Worm (Caenorhabditis elegans) whole organism, L4 larva: Measurements from ENCODE around the gene gln-3.

Source experiments
- D1046.2 ChIP-seq: fragments of 200-800 bp; sonication (Bioruptor generic); IDR thresholded peaks from 2 replicates; pipeline ENCODE4 v1.3.6; 2022; ENCODE audit warnings: missing genetic modification characterization, missing compliant biosample characterization
- F44E2.7 ChIP-seq: fragments of 200-800 bp; sonication (Bioruptor generic); IDR thresholded peaks from 2 replicates; pipeline ENCODE4 v2.1.2; 2022; ENCODE audit warnings: missing genetic modification characterization, missing compliant biosample characterization
- F49E8.2 ChIP-seq: sonication (generic microtip); optimal IDR thresholded peaks from 2 replicates; lab custom pipeline; 2016; ENCODE audit warnings: missing compliant biosample characterization, mild to moderate bottlenecking, missing genetic modification characterization, borderline replicate concordance
- T20F7.1 ChIP-seq: fragments of 200-800 bp; sonication (Bioruptor generic); optimal IDR thresholded peaks from 2 replicates; lab custom pipeline; 2018; ENCODE audit warnings: mild to moderate bottlenecking, missing genetic modification characterization, missing compliant biosample characterization
- Y48G9A.11 ChIP-seq: fragments of 200-800 bp; sonication (Bioruptor generic); IDR thresholded peaks from 2 replicates; pipeline ENCODE4 v1.3.6; 2022; ENCODE audit warnings: missing genetic modification reagents, missing genetic modification characterization, missing compliant biosample characterization
- Y75B8A.6 ChIP-seq: fragments of 200-800 bp; sonication (Bioruptor generic); IDR thresholded peaks from 2 replicates; pipeline ENCODE4 v1.3.6; 2022; ENCODE audit warnings: missing genetic modification reagents, missing genetic modification characterization, missing compliant biosample characterization
- ama-1 ChIP-seq: fragments of 150-350 bp; optimal IDR thresholded peaks from 2 replicates; lab custom pipeline; 2014; ENCODE audit warnings: inconsistent platforms, mixed read lengths
- ces-1 ChIP-seq: fragments of 150-350 bp; sonication (generic microtip); optimal IDR thresholded peaks from 4 replicates; lab custom pipeline; 2014; ENCODE audit warnings: missing biosample characterization, missing genetic modification reagents, missing genetic modification characterization
- cey-2 ChIP-seq: sonication (generic microtip); optimal IDR thresholded peaks from 3 replicates; lab custom pipeline; 2017; ENCODE audit warnings: missing genetic modification characterization, mild to moderate bottlenecking, missing compliant biosample characterization, antibody characterized with exemption, borderline replicate concordance; ENCODE audit not compliant: insufficient read depth
- daf-16 ChIP-seq, 3 experiments: sonication (generic microtip); optimal IDR thresholded peaks; 2 replicates each; lab custom pipeline; 2016 to 2017; ENCODE audit warnings: missing genetic modification characterization in 3 of 3, missing genetic modification reagents in 3 of 3, mild to moderate bottlenecking in 2 of 3, missing compliant biosample characterization in 2 of 3, missing biosample characterization in 1 of 3, moderate library complexity in 1 of 3
- daf-19 ChIP-seq: fragments of 200-800 bp; sonication (Bioruptor generic); conservative IDR thresholded peaks from 2 replicates; pipeline ENCODE4 v1.3.6; 2022; ENCODE audit warnings: missing genetic modification characterization, missing compliant biosample characterization
- daf-8 ChIP-seq: fragments of 200-800 bp; sonication (Bioruptor generic); IDR thresholded peaks from 2 replicates; pipeline ENCODE4 v1.3.6; 2022; ENCODE audit warnings: missing genetic modification characterization, missing compliant biosample characterization
- duxl-1 ChIP-seq: sonication (generic microtip); optimal IDR thresholded peaks from 2 replicates; lab custom pipeline; 2016; ENCODE audit warnings: mild to moderate bottlenecking, missing genetic modification characterization, moderate library complexity, missing compliant biosample characterization; ENCODE audit not compliant: poor library complexity
- egl-43 ChIP-seq: fragments of 200-800 bp; sonication (Bioruptor generic); IDR thresholded peaks from 2 replicates; pipeline ENCODE4 v1.3.6; 2022; ENCODE audit warnings: missing genetic modification reagents, missing genetic modification characterization, missing compliant biosample characterization
- fkh-10 ChIP-seq: fragments of 150-350 bp; optimal IDR thresholded peaks from 2 replicates; lab custom pipeline; 2014; ENCODE audit warnings: missing biosample characterization, missing genetic modification reagents, missing genetic modification characterization
- gei-8 ChIP-seq: fragments of 200-800 bp; sonication (Bioruptor generic); optimal IDR thresholded peaks from 2 replicates; lab custom pipeline; 2018; ENCODE audit warnings: mild to moderate bottlenecking, missing genetic modification characterization, missing compliant biosample characterization
- hlh-11 ChIP-seq: fragments of 200-800 bp; sonication (Bioruptor generic); optimal IDR thresholded peaks from 2 replicates; lab custom pipeline; 2018; ENCODE audit warnings: mild to moderate bottlenecking, missing genetic modification characterization, missing compliant biosample characterization
- jun-1 ChIP-seq: fragments of 150-350 bp; optimal IDR thresholded peaks from 2 replicates; lab custom pipeline; 2014; ENCODE audit warnings: missing biosample characterization, missing genetic modification reagents, missing genetic modification characterization
- lin-1 ChIP-seq: fragments of 200-800 bp; sonication (Bioruptor generic); IDR thresholded peaks from 2 replicates; pipeline ENCODE4 v1.3.6; 2022; ENCODE audit warnings: missing genetic modification reagents, missing genetic modification characterization, missing compliant biosample characterization
- lin-15B ChIP-seq: fragments of 150-350 bp; sonication (generic microtip); optimal IDR thresholded peaks from 3 replicates; lab custom pipeline; 2014; ENCODE audit warnings: missing biosample characterization, missing genetic modification characterization
- lin-29 ChIP-seq: fragments of 200-800 bp; sonication (Bioruptor generic); IDR thresholded peaks from 2 replicates; pipeline ENCODE4 v1.3.6; 2022; ENCODE audit warnings: missing genetic modification reagents, missing genetic modification characterization, missing compliant biosample characterization
- lin-39 ChIP-seq: fragments of 150-350 bp; optimal IDR thresholded peaks from 2 replicates; lab custom pipeline; 2014; ENCODE audit warnings: missing biosample characterization, missing genetic modification reagents, missing genetic modification characterization
- lir-3 ChIP-seq: sonication (generic microtip); optimal IDR thresholded peaks from 2 replicates; lab custom pipeline; 2016; ENCODE audit warnings: mild to moderate bottlenecking, missing genetic modification characterization, missing compliant biosample characterization
- lsy-2 ChIP-seq, 2 experiments: fragments of 150-350 bp in 1 of 2; sonication (generic microtip) in 1 of 2; optimal IDR thresholded peaks; 2 replicates each; lab custom pipeline; 2014 to 2017; ENCODE audit warnings: missing biosample characterization in 2 of 2, missing genetic modification characterization in 2 of 2
- madf-5 ChIP-seq, 2 experiments: fragments of 200-800 bp; sonication (Bioruptor generic); IDR thresholded peaks; 2 replicates each; pipeline ENCODE4 v1.3.6; 2022; ENCODE audit warnings: missing compliant biosample characterization in 2 of 2, missing genetic modification characterization in 2 of 2
- mep-1 ChIP-seq: fragments of 150-350 bp; sonication (generic microtip); optimal IDR thresholded peaks from 3 replicates; lab custom pipeline; 2014; ENCODE audit warnings: missing biosample characterization, missing genetic modification characterization
- mes-2 ChIP-seq: sonication (generic microtip); optimal IDR thresholded peaks from 2 replicates; lab custom pipeline; 2016; ENCODE audit warnings: missing genotype, mild to moderate bottlenecking, missing genetic modification characterization, missing compliant biosample characterization; ENCODE audit not compliant: poor library complexity, severe bottlenecking
- mxl-3 ChIP-seq: fragments of 200-800 bp; sonication (Bioruptor generic); optimal IDR thresholded peaks from 2 replicates; lab custom pipeline; 2018; ENCODE audit warnings: mild to moderate bottlenecking, missing genetic modification characterization, missing compliant biosample characterization
- nhr-111 ChIP-seq: fragments of 200-800 bp; sonication (Bioruptor generic); optimal IDR thresholded peaks from 2 replicates; lab custom pipeline; 2018; ENCODE audit warnings: mild to moderate bottlenecking, missing genetic modification characterization, missing compliant biosample characterization
- nhr-237 ChIP-seq: sonication (generic microtip); optimal IDR thresholded peaks from 2 replicates; lab custom pipeline; 2017; ENCODE audit warnings: missing biosample characterization, missing genetic modification characterization
- nhr-41 ChIP-seq: fragments of 200-800 bp; sonication (Bioruptor generic); IDR thresholded peaks from 2 replicates; pipeline ENCODE4 v1.3.6; 2022; ENCODE audit warnings: missing genetic modification reagents, missing genetic modification characterization, missing compliant biosample characterization
- nhr-48 ChIP-seq: sonication (generic microtip); optimal IDR thresholded peaks from 2 replicates; lab custom pipeline; 2016; ENCODE audit warnings: mild to moderate bottlenecking, missing genetic modification characterization, missing compliant biosample characterization
- nhr-6 ChIP-seq: fragments of 150-350 bp; optimal IDR thresholded peaks from 2 replicates; lab custom pipeline; 2014; ENCODE audit warnings: missing biosample characterization, missing genetic modification characterization
- nhr-76 ChIP-seq: fragments of 150-350 bp; optimal IDR thresholded peaks from 2 replicates; lab custom pipeline; 2014; ENCODE audit warnings: missing biosample characterization, missing genetic modification characterization
- pha-4 ChIP-seq, 2 experiments: fragments of 150-350 bp in 1 of 2; fragments of 200-800 bp in 1 of 2; sonication (Bioruptor generic) in 1 of 2; IDR thresholded peaks in 1 of 2; optimal IDR thresholded peaks in 1 of 2; 2 replicates each; pipeline versions ENCODE4 v1.3.6 to Lab custom; 2014 to 2022; ENCODE audit warnings: missing genetic modification characterization in 2 of 2, missing genetic modification reagents in 2 of 2, missing biosample characterization in 1 of 2, missing compliant biosample characterization in 1 of 2
- php-3 ChIP-seq: fragments of 200-800 bp; sonication (Bioruptor generic); IDR thresholded peaks from 2 replicates; pipeline ENCODE4 v1.3.6; 2022; ENCODE audit warnings: missing genetic modification reagents, missing genetic modification characterization, missing compliant biosample characterization
- rbr-2 ChIP-seq: sonication (generic microtip); optimal IDR thresholded peaks from 2 replicates; lab custom pipeline; 2016; ENCODE audit warnings: missing genotype, missing genetic modification characterization, missing compliant biosample characterization
- set-16 ChIP-seq: fragments of 200-800 bp; sonication (Bioruptor generic); IDR thresholded peaks from 2 replicates; pipeline ENCODE4 v1.3.6; 2022; ENCODE audit warnings: missing genetic modification reagents, missing genetic modification characterization, missing compliant biosample characterization
- skn-1 ChIP-seq: fragments of 150-350 bp; optimal IDR thresholded peaks from 2 replicates; lab custom pipeline; 2014; ENCODE audit warnings: missing biosample characterization, missing genetic modification characterization
- snpc-1.2 ChIP-seq: fragments of 200-800 bp; sonication (Bioruptor generic); IDR thresholded peaks from 2 replicates; pipeline ENCODE4 v1.3.6; 2022; ENCODE audit warnings: missing genetic modification reagents, missing genetic modification characterization, missing compliant biosample characterization
- spr-1 ChIP-seq: sonication (generic microtip); optimal IDR thresholded peaks from 2 replicates; lab custom pipeline; 2016; ENCODE audit warnings: mild to moderate bottlenecking, missing genetic modification characterization, missing compliant biosample characterization
- spr-3 ChIP-seq: fragments of 200-800 bp; sonication (Bioruptor generic); optimal IDR thresholded peaks from 2 replicates; lab custom pipeline; 2018; ENCODE audit warnings: mild to moderate bottlenecking, missing genetic modification characterization, missing compliant biosample characterization
- tra-1 ChIP-seq: fragments of 200-800 bp; sonication (Bioruptor generic); IDR thresholded peaks from 2 replicates; pipeline ENCODE4 v1.3.6; 2022; ENCODE audit warnings: missing genetic modification reagents, missing genetic modification characterization, missing compliant biosample characterization
- unc-39 ChIP-seq: sonication (generic microtip); optimal IDR thresholded peaks from 2 replicates; lab custom pipeline; 2017; ENCODE audit warnings: missing biosample characterization, missing genetic modification characterization
- unc-62 ChIP-seq, 3 experiments: fragments of 150-350 bp in 1 of 3; sonication (generic microtip); optimal IDR thresholded peaks in 2 of 3; peaks in 1 of 3; 1 replicate in 1 of 3; 2 replicates in 2 of 3; lab custom pipeline; 2014 to 2017; ENCODE audit warnings: missing biosample characterization in 3 of 3, missing genetic modification characterization in 3 of 3, missing genetic modification reagents in 3 of 3, missing genotype in 1 of 3
- zag-1 ChIP-seq: fragments of 150-350 bp; optimal IDR thresholded peaks from 2 replicates; lab custom pipeline; 2014; ENCODE audit warnings: missing biosample characterization, missing genetic modification characterization
- zfp-2 ChIP-seq: sonication (generic microtip); optimal IDR thresholded peaks from 2 replicates; lab custom pipeline; 2016; ENCODE audit warnings: mild to moderate bottlenecking, missing genetic modification characterization, missing compliant biosample characterization
- zfp-3 ChIP-seq: fragments of 200-800 bp; sonication (Bioruptor generic); conservative IDR thresholded peaks from 2 replicates; pipeline ENCODE4 v1.3.6; 2022; ENCODE audit warnings: missing genetic modification reagents, missing genetic modification characterization, missing compliant biosample characterization
- ztf-11 ChIP-seq: fragments of 150-350 bp; optimal IDR thresholded peaks from 2 replicates; lab custom pipeline; 2014; ENCODE audit warnings: missing biosample characterization, missing genetic modification characterization

Gene gln-3

DNA sequence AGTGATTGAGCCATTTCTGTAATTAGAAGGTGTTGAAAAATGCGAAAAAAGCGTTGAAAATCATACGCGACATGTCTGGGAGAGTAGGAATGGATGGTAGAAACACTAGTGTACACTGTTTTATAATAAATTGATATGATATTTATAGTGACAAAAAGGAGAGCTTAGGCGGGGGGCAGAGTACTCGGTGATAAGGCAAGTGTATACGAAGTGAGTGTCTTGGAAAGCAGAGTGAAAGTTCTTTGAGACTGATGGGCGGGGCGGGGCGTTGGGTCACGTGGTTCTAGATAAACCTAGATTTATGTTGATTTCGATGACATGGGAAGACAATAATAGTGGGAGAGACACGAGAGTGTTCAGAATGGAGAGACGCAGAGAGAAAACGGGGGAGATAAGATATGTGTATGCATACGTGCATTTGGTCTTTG, at the start of gene gln-3:
Gene gln-3 (minus strand): TSS at position 73 of the 428 bp plus-strand sequence.
- TF ChIP-seq daf-8 (GFP tag; lab: Robert Waterston, UW) (no peak), mes-2 (tag; lab: Kevin White, UChicago) (no peak), nhr-6 (tag; lab: Kevin White, UChicago) (no peak), T20F7.1 (peak; percentile 18), ces-1 (no peak), mxl-3 (GFP tag; lab: Kevin White, UChicago) (peak; percentile 31), spr-1 (no peak), ztf-11 (tag; lab: Kevin White, UChicago) (no peak), Y75B8A.6 (GFP tag; lab: Robert Waterston, UW) (no peak), nhr-237 (no peak), unc-39 (no peak), cey-2 (tag; lab: Kevin White, UChicago) (no peak), mep-1 (peak; percentile 42), jun-1 (no peak), madf-5 (GFP tag; IDR thresholded peaks at IDR 0.05; lab: Robert Waterston, UW) (no peak), fkh-10 (GFP tag; lab: Kevin White, UChicago) (no peak), lin-1 (GFP tag; lab: Robert Waterston, UW) (no peak), egl-43 (GFP tag; lab: Robert Waterston, UW) (no peak), nhr-41 (peak; percentile 55; the same call in 1 of the 2 replicates), spr-3 (no peak), lin-15B (tag; lab: Kevin White, UChicago) (no peak), rbr-2 (tag; lab: Kevin White, UChicago) (no peak), lir-3 (tag; lab: Kevin White, UChicago) (no peak), unc-62 (GFP tag; optimal IDR thresholded peaks at IDR 0.05 in 1 of 2; lab: Kevin White, UChicago) (no peak), unc-62 (tag; optimal IDR thresholded peaks at IDR 0.05; lab: Kevin White, UChicago) (no peak), ama-1 (peak; percentile 67), hlh-11 (tag; lab: Kevin White, UChicago) (peak; percentile 85), D1046.2 (GFP tag; lab: Robert Waterston, UW) (no peak), duxl-1 (tag; lab: Kevin White, UChicago) (peak; percentile 59), daf-16 (GFP tag; optimal IDR thresholded peaks at IDR 0.05; lab: Kevin White, UChicago) (peak in 1 of 2 experiments; percentile 20), daf-16 (tag; optimal IDR thresholded peaks at IDR 0.05; lab: Kevin White, UChicago) (peak; percentile 78), snpc-1.2 (GFP tag; lab: Robert Waterston, UW) (no peak), gei-8 (GFP tag; lab: Kevin White, UChicago) (no peak), lin-39 (tag; lab: Kevin White, UChicago) (no peak), F44E2.7 (GFP tag; lab: Robert Waterston, UW) (no peak), zfp-3 (GFP tag; lab: Robert Waterston, UW) (no peak), daf-19 (no peak), lin-29 (GFP tag; lab: Robert Waterston, UW) (no peak), set-16 (no peak), nhr-76 (no peak), zag-1 (tag; lab: Kevin White, UChicago) (no peak), skn-1 (tag; lab: Kevin White, UChicago) (no peak), Y48G9A.11 (GFP tag; lab: Robert Waterston, UW) (no peak), lsy-2 (tag; optimal IDR thresholded peaks at IDR 0.05; lab: Kevin White, UChicago) (peak in 1 of 2 experiments; percentile 38), nhr-48 (peak; percentile 50), php-3 (peak; percentile 78), nhr-111 (GFP tag; lab: Kevin White, UChicago) (no peak), zfp-2 (tag; lab: Kevin White, UChicago) (no peak), tra-1 (GFP tag; lab: Robert Waterston, UW) (peak; percentile 64; the same call in 1 of the 2 replicates), F49E8.2 (tag; lab: Kevin White, UChicago) (no peak), pha-4 (GFP tag; IDR thresholded peaks at IDR 0.05; lab: Robert Waterston, UW) (0 out of 2 replicates have a peak, but pooled peaks have one; percentile 17), pha-4 (tag; optimal IDR thresholded peaks at IDR 0.05; lab: Kevin White, UChicago) (no peak)
